Fruit fly (Drosophila melanogaster) whole organism, embryonic: ENCODE data around the gene CG6959.

Source experiments
- Ada2b ChIP-seq: fragments of 200-800 bp; sonication (Bioruptor generic); IDR thresholded peaks from 2 replicates; pipeline ENCODE4 v1.3.6; 2022; ENCODE audit warnings: missing biosample characterization, missing genetic modification characterization
- Adf1 ChIP-seq: fragments of 200-800 bp; sonication (Bioruptor generic); IDR thresholded peaks from 2 replicates; pipeline ENCODE4 v1.3.6; 2022; ENCODE audit warnings: missing biosample characterization, missing genetic modification characterization
- BEAF-32 ChIP-seq: fragments of 200-800 bp; sonication (Bioruptor generic); optimal IDR thresholded peaks from 3 replicates; lab custom pipeline; 2017; ENCODE audit warnings: missing biosample characterization, missing genetic modification characterization, mild to moderate bottlenecking, moderate library complexity, missing genetic modification reagents
- CG11247 ChIP-seq: fragments of 200-800 bp; sonication (Bioruptor generic); IDR thresholded peaks from 2 replicates; pipeline ENCODE4 v1.3.6; 2022; ENCODE audit warnings: missing biosample characterization, missing genetic modification characterization
- CG11456 ChIP-seq: fragments of 200-800 bp; sonication (Bioruptor generic); IDR thresholded peaks from 3 replicates; pipeline ENCODE4 v1.3.6; 2022; ENCODE audit warnings: missing biosample characterization, missing genetic modification characterization
- CG12942 ChIP-seq: fragments of 200-800 bp; sonication (Bioruptor generic); optimal IDR thresholded peaks from 3 replicates; lab custom pipeline; 2016; ENCODE audit warnings: missing biosample characterization, missing genetic modification characterization
- CG13123 ChIP-seq: fragments of 200-800 bp; sonication (Bioruptor generic); optimal IDR thresholded peaks from 2 replicates; lab custom pipeline; 2016; ENCODE audit warnings: missing biosample characterization, missing genetic modification characterization
- CG13424 ChIP-seq: fragments of 200-800 bp; sonication (Bioruptor generic); optimal IDR thresholded peaks from 2 replicates; lab custom pipeline; 2019; ENCODE audit warnings: missing biosample characterization, mild to moderate bottlenecking, missing genetic modification characterization, moderate library complexity
- CG17802 ChIP-seq: fragments of 200-800 bp; sonication (Bioruptor generic); optimal IDR thresholded peaks from 2 replicates; lab custom pipeline; 2018; ENCODE audit warnings: missing biosample characterization, mild to moderate bottlenecking, missing genetic modification characterization, moderate library complexity
- CG17912 ChIP-seq: fragments of 200-800 bp; sonication (Bioruptor generic); optimal IDR thresholded peaks from 2 replicates; lab custom pipeline; 2018; ENCODE audit warnings: missing biosample characterization, mild to moderate bottlenecking, missing genetic modification characterization
- CG1832 ChIP-seq: fragments of 200-800 bp; sonication (Bioruptor generic); optimal IDR thresholded peaks from 2 replicates; lab custom pipeline; 2017; ENCODE audit warnings: missing biosample characterization, mild to moderate bottlenecking, missing genetic modification characterization, inconsistent platforms
- CG18764 ChIP-seq: fragments of 200-800 bp; sonication (Bioruptor generic); optimal IDR thresholded peaks from 3 replicates; lab custom pipeline; 2016; ENCODE audit warnings: missing biosample characterization, missing genetic modification characterization
- CG2202 ChIP-seq: fragments of 200-800 bp; sonication (Bioruptor generic); optimal IDR thresholded peaks from 2 replicates; lab custom pipeline; 2018; ENCODE audit warnings: missing biosample characterization, mild to moderate bottlenecking, missing genetic modification characterization
- CG2712 ChIP-seq: fragments of 200-800 bp; optimal IDR thresholded peaks from 3 replicates; lab custom pipeline; 2019; ENCODE audit warnings: missing biosample characterization, mild to moderate bottlenecking, missing genetic modification characterization, moderate library complexity
- CG30403 ChIP-seq: fragments of 200-800 bp; sonication (Bioruptor generic); optimal IDR thresholded peaks from 3 replicates; lab custom pipeline; 2016; ENCODE audit warnings: missing biosample characterization, missing genetic modification characterization
- CG34224 ChIP-seq: fragments of 200-800 bp; sonication (Bioruptor generic); IDR thresholded peaks from 3 replicates; pipeline ENCODE4 v1.3.6; 2022; ENCODE audit warnings: missing biosample characterization, missing genetic modification characterization; ENCODE audit not compliant: partially characterized antibody
- CG4617 ChIP-seq: fragments of 200-800 bp; sonication (Bioruptor generic); optimal IDR thresholded peaks from 3 replicates; lab custom pipeline; 2016; ENCODE audit warnings: missing biosample characterization, missing genetic modification characterization, borderline replicate concordance
- CG7271 ChIP-seq: fragments of 200-800 bp; sonication (Bioruptor generic); optimal IDR thresholded peaks from 2 replicates; lab custom pipeline; 2018; ENCODE audit warnings: missing biosample characterization, mild to moderate bottlenecking, missing genetic modification characterization, moderate library complexity
- CG9727 ChIP-seq: fragments of 200-800 bp; sonication (Bioruptor generic); optimal IDR thresholded peaks from 3 replicates; lab custom pipeline; 2017; ENCODE audit warnings: missing biosample characterization, mild to moderate bottlenecking, missing genetic modification characterization
- D19A ChIP-seq: fragments of 200-800 bp; optimal IDR thresholded peaks from 3 replicates; lab custom pipeline; 2019; ENCODE audit warnings: missing biosample characterization, mild to moderate bottlenecking, missing genetic modification characterization, moderate library complexity
- Dp ChIP-seq: fragments of 200-800 bp; sonication (Bioruptor generic); optimal IDR thresholded peaks from 2 replicates; lab custom pipeline; 2018; ENCODE audit warnings: missing biosample characterization, mild to moderate bottlenecking, missing genetic modification characterization, moderate library complexity
- E2f2 ChIP-seq: fragments of 200-800 bp; sonication (Bioruptor generic); IDR thresholded peaks from 2 replicates; pipeline ENCODE4 v1.3.6; 2022; ENCODE audit warnings: missing biosample characterization, missing genetic modification characterization
- ERR ChIP-seq: fragments of 200-800 bp; sonication (Bioruptor generic); optimal IDR thresholded peaks from 2 replicates; lab custom pipeline; 2016; ENCODE audit warnings: missing biosample characterization, missing genetic modification characterization
- Ets97D ChIP-seq: fragments of 200-800 bp; sonication (Bioruptor generic); optimal IDR thresholded peaks from 3 replicates; lab custom pipeline; 2016; ENCODE audit warnings: missing biosample characterization, missing genetic modification characterization
- Hmr ChIP-seq: fragments of 200-800 bp; sonication (Bioruptor generic); optimal IDR thresholded peaks from 3 replicates; lab custom pipeline; 2017; ENCODE audit warnings: mild to moderate bottlenecking, missing biosample characterization, missing genetic modification reagents, missing genetic modification characterization
- Myb ChIP-seq: fragments of 200-800 bp; sonication (Bioruptor generic); optimal IDR thresholded peaks from 2 replicates; lab custom pipeline; 2016; ENCODE audit warnings: missing biosample characterization, missing genetic modification characterization
- Rfx ChIP-seq: fragments of 200-800 bp; sonication (Bioruptor generic); IDR thresholded peaks from 2 replicates; pipeline ENCODE4 v1.3.6; 2022; ENCODE audit warnings: missing biosample characterization, missing genetic modification characterization
- Sry-δ ChIP-seq: fragments of 200-800 bp; sonication (Bioruptor generic); optimal IDR thresholded peaks from 2 replicates; lab custom pipeline; 2016; ENCODE audit warnings: missing biosample characterization, missing genetic modification characterization
- btn ChIP-seq: fragments of 200-800 bp; sonication (Bioruptor generic); optimal IDR thresholded peaks from 2 replicates; lab custom pipeline; 2016; ENCODE audit warnings: missing biosample characterization, missing genetic modification characterization
- cg ChIP-seq: fragments of 200-800 bp; sonication (Bioruptor generic); optimal IDR thresholded peaks from 3 replicates; lab custom pipeline; 2019; ENCODE audit warnings: missing biosample characterization, mild to moderate bottlenecking, missing genetic modification characterization, moderate library complexity
- chm ChIP-seq: fragments of 200-800 bp; sonication (Bioruptor generic); IDR thresholded peaks from 2 replicates; pipeline ENCODE4 v1.3.6; 2022; ENCODE audit warnings: missing biosample characterization, missing genetic modification characterization
- crc ChIP-seq: fragments of 200-800 bp; sonication (Bioruptor generic); optimal IDR thresholded peaks from 2 replicates; lab custom pipeline; 2016; ENCODE audit warnings: missing biosample characterization, missing genetic modification characterization
- gfzf ChIP-seq: fragments of 200-800 bp; sonication (Bioruptor generic); optimal IDR thresholded peaks from 2 replicates; lab custom pipeline; 2016; ENCODE audit warnings: missing biosample characterization, mild to moderate bottlenecking, missing genetic modification characterization, moderate library complexity
- grn ChIP-seq: fragments of 200-800 bp; sonication (Bioruptor generic); optimal IDR thresholded peaks from 3 replicates; lab custom pipeline; 2017; ENCODE audit warnings: missing biosample characterization, missing genetic modification characterization
- insv ChIP-seq, 2 experiments: fragments of 200-800 bp; sonication (Bioruptor generic); optimal IDR thresholded peaks; 3 replicates each; lab custom pipeline; 2016 to 2018; ENCODE audit warnings: missing biosample characterization in 2 of 2, missing genetic modification characterization in 2 of 2
- lilli ChIP-seq: fragments of 200-800 bp; sonication (Bioruptor generic); optimal IDR thresholded peaks from 3 replicates; lab custom pipeline; 2016; ENCODE audit warnings: missing biosample characterization, missing genetic modification characterization
- lola ChIP-seq, 3 experiments: fragments of >200 bp in 2 of 3; fragments of 200-800 bp in 1 of 3; sonication (Bioruptor generic) in 1 of 3; optimal IDR thresholded peaks; 2 replicates each; lab custom pipeline; 2017 to 2019; ENCODE audit warnings: missing biosample characterization in 3 of 3, missing genetic modification characterization in 3 of 3, mild to moderate bottlenecking in 1 of 3, moderate library complexity in 1 of 3
- mam ChIP-seq: fragments of 200-800 bp; sonication (Bioruptor generic); optimal IDR thresholded peaks from 3 replicates; lab custom pipeline; 2016; ENCODE audit warnings: missing biosample characterization, missing genetic modification characterization
- mirr ChIP-seq: fragments of 200-800 bp; sonication (Bioruptor generic); optimal IDR thresholded peaks from 3 replicates; lab custom pipeline; 2018; ENCODE audit warnings: missing biosample characterization, mild to moderate bottlenecking, missing genetic modification characterization
- pan ChIP-seq, 4 experiments: fragments of >200 bp in 3 of 4; fragments of 200-800 bp in 1 of 4; sonication (Bioruptor generic) in 1 of 4; optimal IDR thresholded peaks in 3 of 4; IDR thresholded peaks in 1 of 4; 2 replicates each; pipeline versions ENCODE4 v1.3.6 to Lab custom; 2017 to 2022; ENCODE audit warnings: missing biosample characterization in 2 of 4, missing genetic modification characterization in 2 of 4, mixed read lengths in 1 of 4
- phol ChIP-seq: fragments of 200-800 bp; sonication (Bioruptor generic); optimal IDR thresholded peaks from 3 replicates; lab custom pipeline; 2018; ENCODE audit warnings: missing biosample characterization, mild to moderate bottlenecking, missing genetic modification characterization, moderate library complexity
- sens-2 ChIP-seq: fragments of 200-800 bp; sonication (Bioruptor generic); IDR thresholded peaks from 2 replicates; pipeline ENCODE4 v1.3.6; 2022; ENCODE audit warnings: missing biosample characterization, missing genetic modification characterization
- sqz ChIP-seq: fragments of 200-800 bp; sonication (Bioruptor generic); optimal IDR thresholded peaks from 3 replicates; lab custom pipeline; 2018; ENCODE audit warnings: missing biosample characterization, mild to moderate bottlenecking, missing genetic modification characterization
- trh ChIP-seq: fragments of 200-800 bp; sonication (Bioruptor generic); optimal IDR thresholded peaks from 2 replicates; lab custom pipeline; 2016; ENCODE audit warnings: missing biosample characterization, missing genetic modification characterization
- ttk ChIP-seq: fragments of 200-800 bp; sonication (Bioruptor generic); IDR thresholded peaks from 2 replicates; pipeline ENCODE4 v2.1.2; 2022; ENCODE audit warnings: missing biosample characterization, missing genetic modification characterization
- usp ChIP-seq: fragments of >200 bp; optimal IDR thresholded peaks from 2 replicates; lab custom pipeline; 2017; ENCODE audit warnings: missing biosample characterization, missing genetic modification characterization
- vfl ChIP-seq: fragments of 200-800 bp; sonication (Bioruptor generic); optimal IDR thresholded peaks from 2 replicates; lab custom pipeline; 2016; ENCODE audit warnings: missing biosample characterization, missing genetic modification characterization
- vvl ChIP-seq: fragments of 200-800 bp; sonication (Bioruptor generic); IDR thresholded peaks from 2 replicates; pipeline ENCODE4 v1.3.6; 2022; ENCODE audit warnings: missing biosample characterization, missing genetic modification characterization
- wdn ChIP-seq: fragments of 200-800 bp; sonication (Bioruptor generic); IDR thresholded peaks from 2 replicates; pipeline ENCODE4 v1.3.6; 2022; ENCODE audit warnings: missing biosample characterization, missing genetic modification characterization
- zen ChIP-seq: fragments of 200-800 bp; sonication (Bioruptor generic); optimal IDR thresholded peaks from 3 replicates; lab custom pipeline; 2018; ENCODE audit warnings: missing biosample characterization, mild to moderate bottlenecking, missing genetic modification characterization, moderate library complexity
- zfh2 ChIP-seq: fragments of 200-800 bp; sonication (Bioruptor generic); optimal IDR thresholded peaks from 2 replicates; lab custom pipeline; 2016; ENCODE audit warnings: missing biosample characterization, missing genetic modification characterization

The CG6959 gene

dm6 chr3R:11822266-11822665, 47.0 kb downstream of the CG6959 start, which contains the start of gene Kyat (continued):
- TF ChIP-seq btn (no peak), Dp (peak; percentile 96), CG13424 (tag; lab: Kevin White, UChicago) (no peak), BEAF-32 (peak; percentile 96), mirr (GFP tag; lab: Kevin White, UChicago) (no peak), vvl (0 out of 2 replicates have a peak, but pooled peaks have one; percentile 32), pan (optimal IDR thresholded peaks at IDR 0.05; lab: Kevin White, UChicago) (no peak), pan (GFP tag; optimal IDR thresholded peaks at IDR 0.05 in 1 of 2, IDR thresholded peaks at IDR 0.05 in 1 of 2) (no peak), CG9727 (GFP tag; lab: Kevin White, UChicago) (no peak), CG30403 (GFP tag; lab: Kevin White, UChicago) (no peak), usp (GFP tag; lab: Kevin White, UChicago) (no peak), CG7271 (tag; lab: Kevin White, UChicago) (no peak), Adf1 (GFP tag; lab: Robert Waterston, UW) (no peak), chm (GFP tag; lab: Robert Waterston, UW) (no peak), D19A (tag; lab: Kevin White, UChicago) (no peak), Myb (GFP tag; lab: Kevin White, UChicago) (peak; percentile 62), gfzf (peak; percentile 27), cg (GFP tag; lab: Kevin White, UChicago) (peak; percentile 29), ERR (GFP tag; lab: Kevin White, UChicago) (peak; percentile 42), zfh2 (no peak), wdn (no peak), E2f2 (GFP tag; lab: Robert Waterston, UW) (peak; percentile 95), CG12942 (GFP tag; lab: Kevin White, UChicago) (no peak), mam (no peak), grn (GFP tag; lab: Kevin White, UChicago) (no peak), crc (GFP tag; lab: Kevin White, UChicago) (no peak), Rfx (GFP tag; lab: Robert Waterston, UW) (peak; percentile 14; the same call in 1 of the 2 replicates), phol (tag; lab: Kevin White, UChicago) (peak; percentile 30), vfl (GFP tag; lab: Kevin White, UChicago) (no peak), Hmr (GFP tag; lab: Kevin White, UChicago) (no peak), CG11456 (no peak), Sry-δ (GFP tag; lab: Kevin White, UChicago) (peak; percentile 87), insv (GFP tag; optimal IDR thresholded peaks at IDR 0.05; lab: Kevin White, UChicago) (no peak), CG17912 (no peak), CG2712 (tag; lab: Kevin White, UChicago) (peak; percentile 42), CG18764 (no peak), Ada2b (no peak), CG1832 (no peak), trh (no peak), CG13123 (GFP tag; lab: Kevin White, UChicago) (no peak), CG2202 (tag; lab: Kevin White, UChicago) (no peak), sens-2 (GFP tag; lab: Robert Waterston, UW) (no peak), ttk (GFP tag; lab: Robert Waterston, UW) (no peak), Ets97D (GFP tag; lab: Kevin White, UChicago) (peak; percentile 64), lola (GFP tag; optimal IDR thresholded peaks at IDR 0.05; lab: Kevin White, UChicago) (peak in 1 of 3 experiments; percentile 7), CG4617 (GFP tag; lab: Kevin White, UChicago) (peak; percentile 75), CG17802 (no peak), CG11247 (GFP tag; lab: Robert Waterston, UW) (no peak), CG34224 (peak; percentile 99), sqz (GFP tag; lab: Kevin White, UChicago) (no peak), lilli (peak; percentile 28), zen (tag; lab: Kevin White, UChicago) (peak; percentile 13)
